Fruit fly (Drosophila melanogaster): ENCODE data around the gene CG4582.
A peak's percentile ranks its signal among the peaks of the same experiment; 100 is the strongest.

Gene CG4582

DNA sequence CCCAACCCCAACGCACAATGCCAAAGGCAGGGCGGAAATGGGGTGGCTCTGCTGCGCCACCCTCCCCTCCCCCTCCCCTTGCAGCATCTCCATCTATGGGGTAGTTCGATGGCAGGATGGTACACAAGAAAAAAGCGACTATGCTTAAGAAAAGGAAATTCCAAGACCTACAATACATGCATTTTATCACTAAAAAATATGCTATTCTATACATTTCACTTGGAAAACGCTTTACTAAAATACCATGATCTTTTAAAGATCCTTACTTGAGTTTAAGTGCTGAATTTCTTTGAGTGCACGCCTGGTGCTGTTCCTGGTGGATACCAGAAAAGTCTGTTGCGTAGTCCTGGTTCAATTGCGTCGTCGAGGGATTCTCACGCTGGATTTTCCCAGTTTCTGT lies 48.1 kb upstream of the CG4582 start (continued):
- TF ChIP-seq Oaz (GFP tag; IDR thresholded peaks at IDR 0.05) = 0 out of 2 replicates have a peak, but pooled peaks have one; percentile 11
- TF ChIP-seq crol (GFP tag; IDR thresholded peaks at IDR 0.05) = peak; percentile 80
- no peak for TF ChIP-seq CG4854 (GFP tag; optimal IDR thresholded peaks at IDR 0.05)
- peak; percentile 59 for TF ChIP-seq CG8388 (GFP tag; optimal IDR thresholded peaks at IDR 0.05)
- peak; percentile 28 for TF ChIP-seq en (GFP tag; optimal IDR thresholded peaks at IDR 0.05)
- peak; percentile 63 for TF ChIP-seq HmgZ (tag; optimal IDR thresholded peaks at IDR 0.05)
- TF ChIP-seq bab2 (GFP tag; optimal IDR thresholded peaks at IDR 0.05) = peak; percentile 61
- TF ChIP-seq CG30431 (GFP tag; optimal IDR thresholded peaks at IDR 0.05) = peak; percentile 52
- TF ChIP-seq CG10979 (tag; optimal IDR thresholded peaks at IDR 0.05) = peak; percentile 72
- peak; percentile 38; the same call in 1 of the 2 replicates for TF ChIP-seq wdn (GFP tag; IDR thresholded peaks at IDR 0.05)
- TF ChIP-seq Dip3 (GFP tag; optimal IDR thresholded peaks at IDR 0.05) = peak; percentile 32
- TF ChIP-seq al (GFP tag; IDR thresholded peaks at IDR 0.05) = 0 out of 2 replicates have a peak, but pooled peaks have one; percentile 28
- TF ChIP-seq Sin3A (optimal IDR thresholded peaks at IDR 0.05) = no peak
- TF ChIP-seq E2f2 (GFP tag; IDR thresholded peaks at IDR 0.05) = no peak; the same call in 1 of the 2 replicates
- TF ChIP-seq CG31365 (tag; optimal IDR thresholded peaks at IDR 0.05) = peak; percentile 31
- TF ChIP-seq Taf1 (GFP tag; IDR thresholded peaks at IDR 0.05) = peak; percentile 44; the same call in 1 of the 2 replicates
- no peak for TF ChIP-seq Elba2 (GFP tag; optimal IDR thresholded peaks at IDR 0.05)
- no peak for TF ChIP-seq lov (optimal IDR thresholded peaks at IDR 0.05)
- no peak for TF ChIP-seq lov (GFP tag; IDR thresholded peaks at IDR 0.05)
- TF ChIP-seq CG10274 (GFP tag; optimal IDR thresholded peaks at IDR 0.05) = no peak
- TF ChIP-seq Gug (GFP tag; IDR thresholded peaks at IDR 0.05) = peak; percentile 47; the same call in 2 of the 4 replicates
- no peak for TF ChIP-seq ac (GFP tag; optimal IDR thresholded peaks at IDR 0.05)
- TF ChIP-seq btn (GFP tag; optimal IDR thresholded peaks at IDR 0.05) = peak; percentile 47
- TF ChIP-seq CG18262 (tag; optimal IDR thresholded peaks at IDR 0.05) = peak; percentile 62
- peak; percentile 23 for TF ChIP-seq Hey (tag; optimal IDR thresholded peaks at IDR 0.05)
- peak; percentile 81 for TF ChIP-seq dysf (GFP tag; IDR thresholded peaks at IDR 0.05)
- peak; percentile 72 for TF ChIP-seq PHDP (tag; optimal IDR thresholded peaks at IDR 0.05)
- peak; percentile 76 for TF ChIP-seq CG11504 (tag; optimal IDR thresholded peaks at IDR 0.05)
- TF ChIP-seq Ssrp (tag; optimal IDR thresholded peaks at IDR 0.05) = peak; percentile 57
- peak; percentile 30 for TF ChIP-seq CG4328 (GFP tag; optimal IDR thresholded peaks at IDR 0.05)
- no peak for TF ChIP-seq CG30020 (tag; optimal IDR thresholded peaks at IDR 0.05)
- TF ChIP-seq vfl (GFP tag; optimal IDR thresholded peaks at IDR 0.05) = peak; percentile 36
- peak; percentile 40 for TF ChIP-seq Chrac-16 (GFP tag; optimal IDR thresholded peaks at IDR 0.05)
- TF ChIP-seq CG9437 (GFP tag; optimal IDR thresholded peaks at IDR 0.05) = peak; percentile 47
- TF ChIP-seq CG31441 (GFP tag; IDR thresholded peaks at IDR 0.05) = peak; percentile 50; the same call in 1 of the 2 replicates
- TF ChIP-seq CG8478 (optimal IDR thresholded peaks at IDR 0.05) = no peak
- TF ChIP-seq zf30C (GFP tag; optimal IDR thresholded peaks at IDR 0.05) = peak; percentile 77
- no peak for TF ChIP-seq CG15479 (GFP tag; optimal IDR thresholded peaks at IDR 0.05)
- peak; percentile 77 for TF ChIP-seq CG2712 (tag; optimal IDR thresholded peaks at IDR 0.05)
- no peak for TF ChIP-seq CG2199 (GFP tag; IDR thresholded peaks at IDR 0.05)
- TF ChIP-seq br (optimal IDR thresholded peaks at IDR 0.05) = no peak
- TF ChIP-seq CG2875 (GFP tag; optimal IDR thresholded peaks at IDR 0.05) = peak; percentile 46
- TF ChIP-seq CG11695 (GFP tag; IDR thresholded peaks at IDR 0.05) = peak; percentile 56; the same call in 2 of the 3 replicates
- TF ChIP-seq tll (GFP tag; optimal IDR thresholded peaks at IDR 0.05) = no peak
- peak; percentile 31 for TF ChIP-seq CG15514 (GFP tag; optimal IDR thresholded peaks at IDR 0.05)
- no peak for TF ChIP-seq ftz-f1 (GFP tag; optimal IDR thresholded peaks at IDR 0.05)
- peak; percentile 13 for TF ChIP-seq Camta (GFP tag; optimal IDR thresholded peaks at IDR 0.05)
- TF ChIP-seq Dp (GFP tag; optimal IDR thresholded peaks at IDR 0.05) = no peak
- peak; percentile 17 for TF ChIP-seq emc (GFP tag; optimal IDR thresholded peaks at IDR 0.05)
- peak; percentile 31; the same call in 1 of the 2 replicates for TF ChIP-seq Adf1 (GFP tag; IDR thresholded peaks at IDR 0.05)
- TF ChIP-seq tio (GFP tag; optimal IDR thresholded peaks at IDR 0.05) = peak; percentile 63
- TF ChIP-seq CG7357 (GFP tag; IDR thresholded peaks at IDR 0.05) = peak; percentile 24; the same call in 1 of the 3 replicates
